Worm (Caenorhabditis elegans) whole organism, early embryonic: Measurements from ENCODE around the gene spp-16.

Experiments
- F13C5.2 ChIP-seq: sonication (generic microtip); optimal IDR thresholded peaks from 2 replicates; lab custom pipeline; 2017; ENCODE audit warnings: mild to moderate bottlenecking, missing genetic modification characterization, inconsistent platforms, missing compliant biosample characterization
- aly-1 ChIP-seq: sonication (generic microtip); optimal IDR thresholded peaks from 2 replicates; lab custom pipeline; 2016; ENCODE audit warnings: missing genetic modification characterization, missing compliant biosample characterization
- ama-1 ChIP-seq: fragments of 150-350 bp; optimal IDR thresholded peaks from 2 replicates; lab custom pipeline; 2014
- flt-1 ChIP-seq: fragments of 200-800 bp; sonication (Bioruptor generic); IDR thresholded peaks from 2 replicates; pipeline ENCODE4 v1.3.6; 2022; ENCODE audit warnings: missing genetic modification characterization, missing compliant biosample characterization
- hmbx-1 ChIP-seq: sonication (generic microtip); optimal IDR thresholded peaks from 2 replicates; lab custom pipeline; 2016; ENCODE audit warnings: mild to moderate bottlenecking, missing genetic modification characterization, missing compliant biosample characterization
- tbx-11 ChIP-seq: fragments of 200-800 bp; sonication (Bioruptor generic); IDR thresholded peaks from 2 replicates; pipeline ENCODE4 v1.3.6; 2022; ENCODE audit warnings: missing genetic modification characterization, missing compliant biosample characterization

DNA sequence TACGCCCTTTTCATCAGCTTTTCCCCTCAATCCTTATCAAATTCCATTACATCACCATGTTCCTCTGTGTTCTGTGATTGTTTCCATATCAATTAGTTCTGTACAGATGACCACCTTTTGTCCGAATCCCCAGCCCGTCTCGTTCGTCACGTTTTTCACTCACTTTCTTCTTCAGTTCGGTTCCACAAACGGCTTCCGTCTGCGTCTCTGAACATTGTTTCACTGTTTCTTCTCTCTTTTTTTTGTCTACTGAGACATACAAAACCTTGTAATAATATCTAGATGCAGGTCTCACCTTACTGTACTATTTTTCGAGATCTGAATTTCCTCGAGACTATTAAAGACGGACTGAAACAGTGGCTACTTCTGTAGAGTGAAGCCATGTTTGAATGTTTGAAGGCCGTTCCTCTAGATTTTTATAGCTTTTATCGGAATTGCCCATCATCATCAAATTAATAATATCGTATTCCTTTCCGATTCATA lies 14.7 kb downstream of the spp-16 start, which contains the start of gene F32D8.3:
- TF ChIP-seq hmbx-1 (tag; lab: Kevin White, UChicago) (no peak), tbx-11 (no peak), ama-1 (lab: Kevin White, UChicago) (no peak), flt-1 (GFP tag; lab: Robert Waterston, UW) (no peak), aly-1 (tag; lab: Kevin White, UChicago) (no peak), F13C5.2 (no peak)
